Worm (Caenorhabditis elegans): ENCODE measurements around the gene Y41C4A.12.

The Y41C4A.12 gene

DNA sequence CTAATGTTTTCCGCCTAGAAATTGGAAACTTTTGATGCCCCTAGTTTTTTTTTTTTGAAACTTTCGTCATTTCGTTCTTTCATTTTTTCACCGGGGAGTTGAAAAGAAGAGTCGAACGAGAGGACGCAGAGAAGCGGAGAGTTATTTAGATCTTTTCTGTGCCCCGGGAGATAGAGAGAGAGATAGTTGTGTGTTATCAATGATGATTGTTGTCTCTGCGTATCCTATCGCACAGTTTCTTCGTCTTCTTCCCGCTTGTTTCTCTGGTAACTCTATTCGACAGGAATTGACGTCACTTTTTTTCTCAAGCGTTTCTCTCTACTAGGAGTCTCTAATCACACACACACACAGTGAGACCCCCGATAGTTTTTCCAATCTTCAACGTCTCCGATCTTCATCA, 37.2 kb downstream of the Y41C4A.12 start (continued):
- no peak for TF ChIP-seq ceh-58 (GFP tag; IDR thresholded peaks at IDR 0.05)
- no peak for TF ChIP-seq madf-6 (GFP tag; IDR thresholded peaks at IDR 0.05)
- no peak for TF ChIP-seq dpff-1 (tag; optimal IDR thresholded peaks at IDR 0.05)
- TF ChIP-seq attf-5 (GFP tag; optimal IDR thresholded peaks at IDR 0.05), result peak; percentile 59
- no peak for TF ChIP-seq snpc-1.3 (tag; optimal IDR thresholded peaks at IDR 0.05; ENCODE audit: insufficient read depth)
- no peak for TF ChIP-seq xnd-1 (tag; optimal IDR thresholded peaks at IDR 0.05)
- no peak for TF ChIP-seq let-607 (tag; optimal IDR thresholded peaks at IDR 0.05)
- TF ChIP-seq hmg-20 (GFP tag; IDR thresholded peaks at IDR 0.05), result no peak
- peak; percentile 96 for TF ChIP-seq nhr-80 (tag; optimal IDR thresholded peaks at IDR 0.05)
- TF ChIP-seq ceh-79 (tag; optimal IDR thresholded peaks at IDR 0.05), result no peak
- TF ChIP-seq dox-1 (GFP tag; IDR thresholded peaks at IDR 0.05), result peak; percentile 44; the same call in 1 of the 2 replicates
- no peak for TF ChIP-seq pbrm-1 (GFP tag; IDR thresholded peaks at IDR 0.05)
- no peak for TF ChIP-seq ztf-25 (GFP tag; IDR thresholded peaks at IDR 0.05)
- no peak for TF ChIP-seq ccch-3 (GFP tag; optimal IDR thresholded peaks at IDR 0.05)
- no peak for TF ChIP-seq hsf-1 (GFP tag; IDR thresholded peaks at IDR 0.05)
- TF ChIP-seq nhr-90 (tag; optimal IDR thresholded peaks at IDR 0.05), result peak; percentile 27
- TF ChIP-seq lin-54 (GFP tag; optimal IDR thresholded peaks at IDR 0.05), result peak; percentile 29
- TF ChIP-seq sea-2 (GFP tag; IDR thresholded peaks at IDR 0.05), result no peak
- no peak for TF ChIP-seq Y53F4B.3 (GFP tag; IDR thresholded peaks at IDR 0.05)
- no peak for TF ChIP-seq F10E7.11 (tag; optimal IDR thresholded peaks at IDR 0.05)
- no peak for TF ChIP-seq F33H1.4 (GFP tag; IDR thresholded peaks at IDR 0.05)
- no peak for TF ChIP-seq bed-2 (GFP tag; IDR thresholded peaks at IDR 0.05)
- TF ChIP-seq nhr-120 (GFP tag; IDR thresholded peaks at IDR 0.05), result no peak
- TF ChIP-seq snpc-1.1 (tag; optimal IDR thresholded peaks at IDR 0.05; ENCODE audit: insufficient read depth), result no peak
- no peak for TF ChIP-seq attf-6 (GFP tag; IDR thresholded peaks at IDR 0.05)
- no peak for TF ChIP-seq cebp-2 (GFP tag; IDR thresholded peaks at IDR 0.05)
- no peak for TF ChIP-seq lsy-27 (tag; optimal IDR thresholded peaks at IDR 0.05; ENCODE audit: borderline replicate concordance, insufficient read depth)

DNA sequence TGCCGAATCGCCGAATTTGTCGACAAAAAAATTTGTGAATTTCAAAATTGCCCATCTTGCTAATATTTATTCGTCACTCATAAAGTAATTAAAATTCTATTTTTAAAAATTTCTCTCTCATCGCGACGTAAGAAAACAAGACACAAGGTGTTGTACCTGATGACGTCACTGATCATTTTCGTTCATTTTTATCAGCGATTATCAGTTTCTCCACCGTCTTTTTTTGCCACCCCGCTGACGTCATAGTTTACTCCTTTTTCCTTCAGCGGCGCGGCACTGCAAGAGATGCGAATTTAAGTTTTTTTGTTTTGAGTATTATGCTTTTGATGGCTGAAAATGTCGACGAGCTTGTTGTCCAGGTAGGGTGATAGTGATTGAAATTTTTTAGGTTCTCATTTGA, 41.7 kb downstream of the Y41C4A.12 start:
- TF ChIP-seq hmg-20 (GFP tag; IDR thresholded peaks at IDR 0.05), result no peak
- no peak for TF ChIP-seq rcor-1 (GFP tag; IDR thresholded peaks at IDR 0.05)
- TF ChIP-seq lin-40 (tag; optimal IDR thresholded peaks at IDR 0.05), result peak; percentile 45
- TF ChIP-seq lsl-1 (GFP tag; optimal IDR thresholded peaks at IDR 0.05), result no peak
- TF ChIP-seq mel-28 (tag; optimal IDR thresholded peaks at IDR 0.05; ENCODE audit: borderline replicate concordance), result no peak
- peak; percentile 67 for TF ChIP-seq nhr-80 (tag; optimal IDR thresholded peaks at IDR 0.05)
- no peak for TF ChIP-seq ama-1 (optimal IDR thresholded peaks at IDR 0.05)
- no peak for TF ChIP-seq ama-1 (GFP tag; optimal IDR thresholded peaks at IDR 0.05)
- TF ChIP-seq tbp1 (GFP tag; optimal IDR thresholded peaks at IDR 0.05), result peak; percentile 30
- TF ChIP-seq F39B2.1 (GFP tag; IDR thresholded peaks at IDR 0.05), result no peak
- TF ChIP-seq rec-8 (tag; optimal IDR thresholded peaks at IDR 0.05), result no peak
- peak; percentile 7 for TF ChIP-seq madf-10 (tag; optimal IDR thresholded peaks at IDR 0.05)
- TF ChIP-seq ceh-79 (tag; optimal IDR thresholded peaks at IDR 0.05), result no peak
- TF ChIP-seq atf-7 (tag; optimal IDR thresholded peaks at IDR 0.05), result peak; percentile 96
- TF ChIP-seq madf-3 (GFP tag; IDR thresholded peaks at IDR 0.05), result no peak
- TF ChIP-seq nfya-2 (GFP tag; IDR thresholded peaks at IDR 0.05), result no peak
- no peak for TF ChIP-seq madf-6 (GFP tag; IDR thresholded peaks at IDR 0.05)
- TF ChIP-seq let-607 (tag; optimal IDR thresholded peaks at IDR 0.05), result peak in 1 of 2 experiments; percentile 5
- TF ChIP-seq unc-62 (GFP tag; optimal IDR thresholded peaks at IDR 0.05), result no peak
- TF ChIP-seq F57A8.1 (GFP tag; optimal IDR thresholded peaks at IDR 0.05), result no peak

All from whole organism, young adult.